Fruit fly (Drosophila melanogaster) whole organism, embryonic: Measurements from ENCODE around the gene dpp.

Experiments
- CG10321 ChIP-seq: fragments of 200-800 bp; sonication (Bioruptor generic); IDR thresholded peaks from 2 replicates; pipeline ENCODE4 v1.3.6; 2022; ENCODE audit warnings: missing biosample characterization, missing genetic modification characterization
- CG11085 ChIP-seq: fragments of 200-800 bp; sonication (Bioruptor generic); IDR thresholded peaks from 2 replicates; pipeline ENCODE4 v1.3.6; 2022; ENCODE audit warnings: missing biosample characterization, missing genetic modification characterization
- CG11456 ChIP-seq: fragments of 200-800 bp; sonication (Bioruptor generic); IDR thresholded peaks from 3 replicates; pipeline ENCODE4 v1.3.6; 2022; ENCODE audit warnings: missing biosample characterization, missing genetic modification characterization
- CG11696 ChIP-seq: fragments of 200-800 bp; sonication (Bioruptor generic); IDR thresholded peaks from 2 replicates; pipeline ENCODE4 v1.3.6; 2022; ENCODE audit warnings: missing biosample characterization, missing genetic modification characterization
- CG14014 ChIP-seq: fragments of 200-800 bp; sonication (Bioruptor generic); IDR thresholded peaks from 2 replicates; pipeline ENCODE4 v1.3.6; 2022; ENCODE audit warnings: missing biosample characterization, missing genetic modification characterization
- CG14441 ChIP-seq: fragments of 200-800 bp; sonication (Bioruptor generic); IDR thresholded peaks from 2 replicates; pipeline ENCODE4 v1.3.6; 2022; ENCODE audit warnings: missing biosample characterization, missing genetic modification characterization
- CG1529 ChIP-seq: fragments of 200-800 bp; sonication (Bioruptor generic); optimal IDR thresholded peaks from 3 replicates; lab custom pipeline; 2018; ENCODE audit warnings: missing biosample characterization, missing genetic modification characterization
- CG15696 ChIP-seq: fragments of 200-800 bp; sonication (Bioruptor generic); optimal IDR thresholded peaks from 2 replicates; lab custom pipeline; 2019; ENCODE audit warnings: missing biosample characterization, mild to moderate bottlenecking, missing genetic modification characterization, moderate library complexity
- CG17912 ChIP-seq: fragments of 200-800 bp; sonication (Bioruptor generic); optimal IDR thresholded peaks from 2 replicates; lab custom pipeline; 2018; ENCODE audit warnings: missing biosample characterization, mild to moderate bottlenecking, missing genetic modification characterization
- CG33557 ChIP-seq: fragments of 200-800 bp; sonication (Bioruptor generic); optimal IDR thresholded peaks from 2 replicates; lab custom pipeline; 2019; ENCODE audit warnings: missing biosample characterization, mild to moderate bottlenecking, missing genetic modification characterization, moderate library complexity
- CG3995 ChIP-seq: fragments of 200-800 bp; sonication (Bioruptor generic); optimal IDR thresholded peaks from 3 replicates; lab custom pipeline; 2016; ENCODE audit warnings: missing biosample characterization, missing genetic modification characterization
- CG4854 ChIP-seq: fragments of 200-800 bp; sonication (Bioruptor generic); optimal IDR thresholded peaks from 2 replicates; lab custom pipeline; 2016; ENCODE audit warnings: missing biosample characterization, missing genetic modification characterization, inconsistent platforms
- CG6791 ChIP-seq: fragments of 200-800 bp; sonication (Bioruptor generic); IDR thresholded peaks from 3 replicates; pipeline ENCODE4 v1.3.6; 2022; ENCODE audit warnings: missing biosample characterization, missing genetic modification characterization; ENCODE audit not compliant: partially characterized antibody
- Dp ChIP-seq: fragments of 200-800 bp; sonication (Bioruptor generic); optimal IDR thresholded peaks from 2 replicates; lab custom pipeline; 2018; ENCODE audit warnings: missing biosample characterization, mild to moderate bottlenecking, missing genetic modification characterization, moderate library complexity
- Drgx ChIP-seq: fragments of 200-800 bp; sonication (Bioruptor generic); IDR thresholded peaks from 2 replicates; pipeline ENCODE4 v1.3.6; 2022; ENCODE audit warnings: missing biosample characterization, missing genetic modification characterization
- E2f2 ChIP-seq: fragments of 200-800 bp; sonication (Bioruptor generic); IDR thresholded peaks from 2 replicates; pipeline ENCODE4 v1.3.6; 2022; ENCODE audit warnings: missing biosample characterization, missing genetic modification characterization
- Ets65A ChIP-seq: fragments of 200-800 bp; sonication (Bioruptor generic); peaks from one replicate; lab custom pipeline; 2016; ENCODE audit warnings: missing biosample characterization, missing genetic modification characterization
- H2.0 ChIP-seq: fragments of 200-800 bp; sonication (Bioruptor generic); IDR thresholded peaks from 2 replicates; pipeline ENCODE4 v1.3.6; 2022; ENCODE audit warnings: missing biosample characterization, missing genetic modification characterization
- Hand ChIP-seq: fragments of 200-800 bp; sonication (Bioruptor generic); optimal IDR thresholded peaks from 2 replicates; lab custom pipeline; 2017; ENCODE audit warnings: mild to moderate bottlenecking, missing biosample characterization, missing genetic modification reagents, missing genetic modification characterization
- Hmr ChIP-seq: fragments of 200-800 bp; sonication (Bioruptor generic); optimal IDR thresholded peaks from 3 replicates; lab custom pipeline; 2017; ENCODE audit warnings: mild to moderate bottlenecking, missing biosample characterization, missing genetic modification reagents, missing genetic modification characterization
- Hr51 ChIP-seq, 2 experiments: fragments of 200-800 bp; sonication (Bioruptor generic); optimal IDR thresholded peaks; 2 replicates in 1 of 2; 3 replicates in 1 of 2; lab custom pipeline; 2016 to 2018; ENCODE audit warnings: missing biosample characterization in 2 of 2, missing genetic modification characterization in 2 of 2, mild to moderate bottlenecking in 1 of 2, moderate library complexity in 1 of 2
- Max ChIP-seq: fragments of 200-800 bp; sonication (Bioruptor generic); optimal IDR thresholded peaks from 2 replicates; lab custom pipeline; 2016; ENCODE audit warnings: missing biosample characterization, mild to moderate bottlenecking, missing genetic modification characterization
- Med ChIP-seq: fragments of 200-800 bp; sonication (Bioruptor generic); peaks from one replicate; lab custom pipeline; 2016; ENCODE audit warnings: missing biosample characterization, missing genetic modification characterization, mild to moderate bottlenecking, inconsistent platforms, moderate library complexity
- NC2α ChIP-seq: fragments of 200-800 bp; sonication (Bioruptor generic); optimal IDR thresholded peaks from 2 replicates; lab custom pipeline; 2016; ENCODE audit warnings: missing biosample characterization, missing genetic modification characterization
- PHDP ChIP-seq: fragments of 200-800 bp; sonication (Bioruptor generic); optimal IDR thresholded peaks from 3 replicates; lab custom pipeline; 2018; ENCODE audit warnings: missing biosample characterization, mild to moderate bottlenecking, missing genetic modification characterization, moderate library complexity
- Ptx1 ChIP-seq: fragments of 200-800 bp; sonication (Bioruptor generic); IDR thresholded peaks from 2 replicates; pipeline ENCODE4 v1.3.6; 2022; ENCODE audit warnings: missing biosample characterization, missing genetic modification characterization
- Stat92E ChIP-seq, 3 experiments: fragments of >200 bp in 2 of 3; fragments of 200-800 bp in 1 of 3; sonication (Bioruptor generic) in 1 of 3; optimal IDR thresholded peaks; 2 replicates each; lab custom pipeline; 2017 to 2019; ENCODE audit warnings: missing biosample characterization in 3 of 3, missing genetic modification characterization in 3 of 3, mild to moderate bottlenecking in 1 of 3, moderate library complexity in 1 of 3
- Tbp ChIP-seq: fragments of >200 bp; optimal IDR thresholded peaks from 2 replicates; lab custom pipeline; 2018; ENCODE audit warnings: missing biosample characterization, missing genetic modification characterization
- ems ChIP-seq: fragments of 200-800 bp; sonication (Bioruptor generic); optimal IDR thresholded peaks from 3 replicates; lab custom pipeline; 2016; ENCODE audit warnings: missing biosample characterization, missing genetic modification characterization
- fu2 ChIP-seq: fragments of 200-800 bp; sonication (Bioruptor generic); optimal IDR thresholded peaks from 2 replicates; lab custom pipeline; 2016; ENCODE audit warnings: missing biosample characterization, missing genetic modification characterization
- ind ChIP-seq: fragments of 200-800 bp; sonication (Bioruptor generic); optimal IDR thresholded peaks from 3 replicates; lab custom pipeline; 2016; ENCODE audit warnings: missing biosample characterization, missing genetic modification characterization
- jigr1 ChIP-seq: fragments of 200-800 bp; sonication (Bioruptor generic); IDR thresholded peaks from 3 replicates; pipeline ENCODE4 v1.3.6; 2022; ENCODE audit warnings: missing biosample characterization, missing genetic modification characterization
- kah ChIP-seq: fragments of 200-800 bp; sonication (Bioruptor generic); optimal IDR thresholded peaks from 2 replicates; lab custom pipeline; 2018; ENCODE audit warnings: missing biosample characterization, mild to moderate bottlenecking, missing genetic modification characterization
- kni ChIP-seq: fragments of 200-800 bp; sonication (Bioruptor generic); optimal IDR thresholded peaks from 3 replicates; lab custom pipeline; 2017; ENCODE audit warnings: mild to moderate bottlenecking, missing biosample characterization, missing genetic modification reagents, missing genetic modification characterization
- lab ChIP-seq: fragments of 200-800 bp; sonication (Bioruptor generic); optimal IDR thresholded peaks from 3 replicates; lab custom pipeline; 2017; ENCODE audit warnings: missing biosample characterization, missing genetic modification characterization, mild to moderate bottlenecking, moderate library complexity, missing genetic modification reagents
- pan ChIP-seq, 4 experiments: fragments of >200 bp in 3 of 4; fragments of 200-800 bp in 1 of 4; sonication (Bioruptor generic) in 1 of 4; optimal IDR thresholded peaks in 3 of 4; IDR thresholded peaks in 1 of 4; 2 replicates each; pipeline versions ENCODE4 v1.3.6 to Lab custom; 2017 to 2022; ENCODE audit warnings: missing biosample characterization in 2 of 4, missing genetic modification characterization in 2 of 4, mixed read lengths in 1 of 4
- prd ChIP-seq, 3 experiments: fragments of >200 bp in 2 of 3; fragments of 200-800 bp in 1 of 3; sonication (Bioruptor generic) in 1 of 3; optimal IDR thresholded peaks in 2 of 3; IDR thresholded peaks in 1 of 3; 2 replicates in 2 of 3; 3 replicates in 1 of 3; pipeline versions ENCODE4 v1.3.6 to Lab custom; 2017 to 2022; ENCODE audit warnings: missing biosample characterization in 1 of 3, missing genetic modification characterization in 1 of 3
- row ChIP-seq: fragments of 200-800 bp; sonication (Bioruptor generic); IDR thresholded peaks from 3 replicates; pipeline ENCODE4 v1.3.6; 2022; ENCODE audit warnings: missing biosample characterization, missing genetic modification characterization
- scrt ChIP-seq: fragments of 200-800 bp; sonication (Bioruptor generic); optimal IDR thresholded peaks from 2 replicates; lab custom pipeline; 2018; ENCODE audit warnings: missing biosample characterization, mild to moderate bottlenecking, missing genetic modification characterization, moderate library complexity
- sd ChIP-seq: fragments of 200-800 bp; sonication (Bioruptor generic); optimal IDR thresholded peaks from 3 replicates; lab custom pipeline; 2018; ENCODE audit warnings: missing biosample characterization, mild to moderate bottlenecking, missing genetic modification characterization, moderate library complexity
- seq ChIP-seq: fragments of 200-800 bp; sonication (Bioruptor generic); IDR thresholded peaks from 2 replicates; pipeline ENCODE4 v1.3.6; 2022; ENCODE audit warnings: missing biosample characterization, missing genetic modification characterization
- slbo ChIP-seq: fragments of 200-800 bp; sonication (Bioruptor generic); IDR thresholded peaks from 2 replicates; pipeline ENCODE4 v1.3.6; 2022; ENCODE audit warnings: missing biosample characterization, missing genetic modification characterization
- so ChIP-seq: fragments of 200-800 bp; sonication (Bioruptor generic); IDR thresholded peaks from 3 replicates; pipeline ENCODE4 v1.3.6; 2022; ENCODE audit warnings: missing biosample characterization, missing genetic modification characterization
- trem ChIP-seq: fragments of 200-800 bp; optimal IDR thresholded peaks from 3 replicates; lab custom pipeline; 2019; ENCODE audit warnings: missing biosample characterization, mild to moderate bottlenecking, missing genetic modification characterization, moderate library complexity
- trh ChIP-seq: fragments of 200-800 bp; sonication (Bioruptor generic); optimal IDR thresholded peaks from 2 replicates; lab custom pipeline; 2016; ENCODE audit warnings: missing biosample characterization, missing genetic modification characterization
- tx ChIP-seq: fragments of 200-800 bp; sonication (Bioruptor generic); optimal IDR thresholded peaks from 2 replicates; lab custom pipeline; 2016; ENCODE audit warnings: missing biosample characterization, missing genetic modification characterization
- zfh1 ChIP-seq: fragments of 200-800 bp; sonication (Bioruptor generic); IDR thresholded peaks from 3 replicates; pipeline ENCODE4 v1.3.6; 2022; ENCODE audit warnings: missing biosample characterization, missing genetic modification characterization

The dpp gene

DNA sequence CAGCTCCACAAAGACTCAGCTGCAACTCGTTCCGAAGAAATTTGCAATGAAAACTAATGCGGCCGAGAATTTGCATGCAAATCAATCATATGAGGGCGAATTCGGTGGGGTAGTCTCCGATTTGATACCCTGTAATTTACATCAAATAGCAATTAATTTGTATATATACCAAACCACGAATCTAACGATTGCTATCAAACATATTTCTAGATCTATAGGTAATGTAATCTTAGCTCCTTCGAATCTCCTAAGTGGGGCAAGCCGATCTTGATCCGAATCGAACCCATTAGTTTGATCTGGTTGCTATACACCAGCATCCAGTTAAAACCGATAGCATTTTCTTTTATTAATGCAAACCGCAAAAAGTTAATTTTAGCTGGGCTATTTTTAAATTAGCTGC is 6.0 kb downstream of the dpp start:
- TF ChIP-seq Drgx (GFP tag; lab: Robert Waterston, UW), result peak; percentile 41; the same call in 1 of the 2 replicates
- TF ChIP-seq lab (GFP tag; lab: Kevin White, UChicago), result no peak

DNA sequence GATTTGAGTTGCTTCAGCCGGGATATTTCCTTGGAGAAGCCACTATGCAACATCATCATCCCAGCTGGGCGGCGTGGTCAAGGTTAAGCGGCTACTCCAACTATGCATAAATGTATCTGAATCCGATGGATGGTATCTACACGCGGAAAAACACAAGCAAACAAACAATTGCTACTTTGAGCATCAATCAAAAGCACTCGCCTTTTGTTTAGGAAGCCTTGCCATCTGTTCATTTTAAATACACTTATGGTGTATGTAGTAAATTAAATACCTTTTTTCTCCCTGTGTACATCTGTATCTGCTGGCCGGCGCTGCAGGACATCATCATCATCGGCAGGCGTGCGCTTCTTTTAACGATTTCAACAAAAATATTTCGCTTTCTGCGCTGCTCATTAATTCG is 8.1 kb downstream of the dpp start:
- TF ChIP-seq row (GFP tag; lab: Robert Waterston, UW) (peak; percentile 25; the same call in 1 of the 3 replicates), Hr51 (GFP tag; optimal IDR thresholded peaks at IDR 0.05; lab: Kevin White, UChicago) (no peak), trh (GFP tag; lab: Kevin White, UChicago) (no peak), Hand (no peak), Ptx1 (GFP tag; lab: Robert Waterston, UW) (no peak), seq (no peak), trem (tag; lab: Kevin White, UChicago) (no peak), CG11696 (GFP tag; lab: Robert Waterston, UW) (no peak), Max (no peak), prd (optimal IDR thresholded peaks at IDR 0.05; lab: Kevin White, UChicago) (no peak), prd (GFP tag; IDR thresholded peaks at IDR 0.05; lab: Robert Waterston, UW) (0 out of 3 replicates have a peak, but pooled peaks have one; percentile 13), NC2α (GFP tag; lab: Kevin White, UChicago) (no peak), CG11085 (GFP tag; lab: Robert Waterston, UW) (no peak), tx (GFP tag; lab: Kevin White, UChicago) (no peak), CG1529 (GFP tag; lab: Kevin White, UChicago) (no peak), slbo (GFP tag; lab: Robert Waterston, UW) (0 out of 2 replicates have a peak, but pooled peaks have one; percentile 5), Dp (GFP tag; lab: Kevin White, UChicago) (no peak), kah (no peak), Med (GFP tag; lab: Kevin White, UChicago) (peak; percentile 1), CG14014 (GFP tag; lab: Robert Waterston, UW) (no peak), CG4854 (GFP tag; lab: Kevin White, UChicago) (no peak), so (GFP tag; lab: Robert Waterston, UW) (no peak), jigr1 (no peak), CG33557 (no peak), ind (no peak), Hmr (GFP tag; lab: Kevin White, UChicago) (no peak), Tbp (GFP tag; lab: Kevin White, UChicago) (no peak), CG14441 (GFP tag; lab: Robert Waterston, UW) (0 out of 2 replicates have a peak, but pooled peaks have one; percentile 5), CG6791 (GFP tag; lab: Robert Waterston, UW) (no peak), Ets65A (GFP tag; lab: Kevin White, UChicago) (peak; percentile 9), H2.0 (GFP tag; lab: Robert Waterston, UW) (0 out of 2 replicates have a peak, but pooled peaks have one; percentile 6), Stat92E (GFP tag; optimal IDR thresholded peaks at IDR 0.05; lab: Kevin White, UChicago) (no peak), scrt (GFP tag; lab: Kevin White, UChicago) (no peak)

DNA sequence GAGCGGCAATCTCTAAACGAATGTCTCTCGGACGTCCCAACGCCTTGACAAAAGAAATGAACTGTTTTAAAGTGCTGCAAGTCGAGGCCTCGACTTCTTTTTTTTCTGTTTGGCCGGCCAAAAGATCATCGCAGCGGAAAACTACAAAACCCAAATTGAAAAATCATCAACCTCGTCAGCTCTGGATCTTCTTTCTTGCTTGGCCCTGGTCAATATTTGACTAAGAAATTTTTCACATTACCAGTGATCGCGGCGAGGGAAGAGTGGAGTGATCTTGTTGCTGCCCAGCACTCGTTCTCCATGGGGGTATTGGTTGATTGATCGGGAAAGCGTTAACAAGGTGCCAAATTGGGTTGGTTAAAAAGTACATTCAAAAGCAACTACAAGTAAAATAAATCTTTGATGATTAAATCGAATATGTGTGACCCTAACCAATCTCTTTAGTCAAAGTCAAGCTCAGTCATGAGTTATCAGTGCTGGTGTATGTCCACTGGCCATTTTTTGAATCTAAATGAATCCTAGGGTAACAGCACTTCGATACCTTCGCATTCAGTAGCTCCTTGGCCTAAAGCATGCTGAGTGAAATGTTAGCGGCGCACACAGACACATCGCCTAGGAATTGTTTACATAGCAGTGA is 10.6 kb downstream of the dpp start:
- no peak for TF ChIP-seq CG15696 (tag; lab: Kevin White, UChicago)
- TF ChIP-seq kni (GFP tag; lab: Kevin White, UChicago), result peak; percentile 21
- TF ChIP-seq pan (optimal IDR thresholded peaks at IDR 0.05; lab: Kevin White, UChicago), result peak in 1 of 2 experiments; percentile 1
- TF ChIP-seq pan (GFP tag; optimal IDR thresholded peaks at IDR 0.05 in 1 of 2, IDR thresholded peaks at IDR 0.05 in 1 of 2), result no peak
- no peak for TF ChIP-seq fu2 (GFP tag; lab: Kevin White, UChicago)
- TF ChIP-seq zfh1 (GFP tag; lab: Robert Waterston, UW), result 0 out of 3 replicates have a peak, but pooled peaks have one; percentile 4
- TF ChIP-seq Med (GFP tag; lab: Kevin White, UChicago), result peak; percentile 26
- TF ChIP-seq E2f2 (GFP tag; lab: Robert Waterston, UW), result 0 out of 2 replicates have a peak, but pooled peaks have one; percentile 5
- TF ChIP-seq CG11456, result no peak
- TF ChIP-seq CG10321, result no peak
- no peak for TF ChIP-seq CG17912 (GFP tag; lab: Kevin White, UChicago)
- no peak for TF ChIP-seq kah
- peak; percentile 2 for TF ChIP-seq sd
- no peak for TF ChIP-seq PHDP
- no peak for TF ChIP-seq CG3995 (GFP tag; lab: Kevin White, UChicago)
- no peak for TF ChIP-seq ems (GFP tag; lab: Kevin White, UChicago)
